Worm (Caenorhabditis elegans): ENCODE measurements around the gene nspc-17.

The nspc-17 gene

ce11 chrX:14557352-14557935, 32.5 kb upstream of the nspc-17 start (continued):
- TF ChIP-seq mef-2 (tag; optimal IDR thresholded peaks at IDR 0.05), result no peak
- no peak for TF ChIP-seq lir-3 (tag; optimal IDR thresholded peaks at IDR 0.05; ENCODE audit: poor library complexity)
- TF ChIP-seq grh-1 (GFP tag; IDR thresholded peaks at IDR 0.05), result no peak
- no peak for TF ChIP-seq C04F5.9 (tag; optimal IDR thresholded peaks at IDR 0.05)
- TF ChIP-seq nhr-90 (tag; optimal IDR thresholded peaks at IDR 0.05; ENCODE audit: poor library complexity), result no peak
- peak; percentile 41 to 56 for TF ChIP-seq lsy-2 (tag; optimal IDR thresholded peaks at IDR 0.05)
- peak; percentile 78 for TF ChIP-seq zip-4 (GFP tag; optimal IDR thresholded peaks at IDR 0.05)
- TF ChIP-seq mep-1 (tag; optimal IDR thresholded peaks at IDR 0.05), result no peak
- TF ChIP-seq C34B4.2 (tag; optimal IDR thresholded peaks at IDR 0.05), result no peak
- TF ChIP-seq vab-15 (tag; optimal IDR thresholded peaks at IDR 0.05), result no peak
- no peak for TF ChIP-seq hlh-17 (GFP tag; optimal IDR thresholded peaks at IDR 0.05; ENCODE audit: borderline replicate concordance)
- peak; percentile 88 for TF ChIP-seq rnt-1 (tag; optimal IDR thresholded peaks at IDR 0.05)
- TF ChIP-seq lin-39 (tag; optimal IDR thresholded peaks at IDR 0.05), result peak; percentile 30
- no peak for TF ChIP-seq zag-1 (tag; optimal IDR thresholded peaks at IDR 0.05)
- no peak for TF ChIP-seq aly-2 (tag; optimal IDR thresholded peaks at IDR 0.05)
- peak; percentile 45 to 59 (median 59) for TF ChIP-seq ceh-82 (tag; optimal IDR thresholded peaks at IDR 0.05)
- peak; percentile 64 for TF ChIP-seq swsn-7 (tag; optimal IDR thresholded peaks at IDR 0.05)
- TF ChIP-seq fkh-10 (GFP tag; optimal IDR thresholded peaks at IDR 0.05), result peak; percentile 80
- no peak for TF ChIP-seq nhr-28 (tag; optimal IDR thresholded peaks at IDR 0.05)
- TF ChIP-seq pqm-1 (tag; optimal IDR thresholded peaks at IDR 0.05), result no peak
- no peak for TF ChIP-seq fkh-4 (tag; optimal IDR thresholded peaks at IDR 0.05; ENCODE audit: borderline replicate concordance)
- TF ChIP-seq dpl-1 (GFP tag; optimal IDR thresholded peaks at IDR 0.05), result peak in 1 of 3 experiments; percentile 2
- TF ChIP-seq nhr-77 (tag; optimal IDR thresholded peaks at IDR 0.05), result no peak
- no peak for TF ChIP-seq nhr-11 (tag; optimal IDR thresholded peaks at IDR 0.05)
- peak; percentile 70 for TF ChIP-seq snu-23 (GFP tag; optimal IDR thresholded peaks at IDR 0.05)
- TF ChIP-seq blmp-1 (tag; optimal IDR thresholded peaks at IDR 0.05), result no peak
- 0 out of 2 replicates have a peak, but pooled peaks have one; percentile 22 for TF ChIP-seq unc-98 (GFP tag; IDR thresholded peaks at IDR 0.05)
- no peak for TF ChIP-seq ama-1 (optimal IDR thresholded peaks at IDR 0.05)
- TF ChIP-seq C16A3.4 (tag; optimal IDR thresholded peaks at IDR 0.05), result no peak
- no peak for TF ChIP-seq tlp-1 (tag; optimal IDR thresholded peaks at IDR 0.05)
- peak; percentile 96 for TF ChIP-seq nhr-71 (tag; optimal IDR thresholded peaks at IDR 0.05)
- no peak for TF ChIP-seq nhr-237 (tag; optimal IDR thresholded peaks at IDR 0.05)
- TF ChIP-seq ztf-4 (tag; optimal IDR thresholded peaks at IDR 0.05), result peak; percentile 32
- TF ChIP-seq sup-37 (GFP tag; optimal IDR thresholded peaks at IDR 0.05), result no peak
- no peak for TF ChIP-seq ceh-88 (GFP tag; IDR thresholded peaks at IDR 0.05)
- no peak for TF ChIP-seq F16B12.6 (tag; optimal IDR thresholded peaks at IDR 0.05)
- TF ChIP-seq nhr-12 (tag; optimal IDR thresholded peaks at IDR 0.05), result no peak
- TF ChIP-seq aha-1 (tag; optimal IDR thresholded peaks at IDR 0.05), result no peak
- TF ChIP-seq lin-15B (tag; optimal IDR thresholded peaks at IDR 0.05), result no peak
- TF ChIP-seq fkh-8 (tag; optimal IDR thresholded peaks at IDR 0.05), result peak; percentile 54
- TF ChIP-seq mdl-1 (tag; optimal IDR thresholded peaks at IDR 0.05), result no peak
- TF ChIP-seq nhr-85 (tag), result no peak
- no peak for TF ChIP-seq ceh-8 (GFP tag; optimal IDR thresholded peaks at IDR 0.05)
- TF ChIP-seq ztf-11 (tag; optimal IDR thresholded peaks at IDR 0.05), result no peak
- peak; percentile 65 for TF ChIP-seq nhr-20 (tag; optimal IDR thresholded peaks at IDR 0.05)
- no peak for TF ChIP-seq sptf-1 (tag; optimal IDR thresholded peaks at IDR 0.05)
- TF ChIP-seq unc-86 (tag; optimal IDR thresholded peaks at IDR 0.05), result peak; percentile 68
- TF ChIP-seq efl-3 (GFP tag; optimal IDR thresholded peaks at IDR 0.05), result no peak
- TF ChIP-seq pax-3 (tag; optimal IDR thresholded peaks at IDR 0.05), result no peak
- TF ChIP-seq sox-4 (tag; optimal IDR thresholded peaks at IDR 0.05), result no peak
- TF ChIP-seq ets-5 (GFP tag; IDR thresholded peaks at IDR 0.05), result no peak
- no peak for TF ChIP-seq ces-1 (GFP tag; optimal IDR thresholded peaks at IDR 0.05)
- TF ChIP-seq ceh-90 (tag; optimal IDR thresholded peaks at IDR 0.05), result no peak

Data from whole organism, L1 larva.